Worm (Caenorhabditis elegans): ENCODE measurements around the gene nlp-43.
A peak's percentile ranks its signal among the peaks of the same experiment; 100 is the strongest.

The nlp-43 gene

ce11 chrIII:5077150-5077814, 35.1 kb downstream of the nlp-43 start, which contains the start of gene alh-1 (continued):
- no peak for TF ChIP-seq xbp-1 (tag; optimal IDR thresholded peaks at IDR 0.05)
- no peak for TF ChIP-seq alr-1 (tag; optimal IDR thresholded peaks at IDR 0.05; ENCODE audit: borderline replicate concordance)
- no peak for TF ChIP-seq ets-5 (GFP tag; IDR thresholded peaks at IDR 0.05)
- no peak for TF ChIP-seq tbx-2 (tag; optimal IDR thresholded peaks at IDR 0.05)
- TF ChIP-seq skn-1 (tag; optimal IDR thresholded peaks at IDR 0.05) = no peak
- TF ChIP-seq pqm-1 (tag; optimal IDR thresholded peaks at IDR 0.05) = no peak
- no peak for TF ChIP-seq pax-3 (tag; optimal IDR thresholded peaks at IDR 0.05)
- no peak for TF ChIP-seq zag-1 (tag; optimal IDR thresholded peaks at IDR 0.05)
- no peak for TF ChIP-seq nhr-90 (tag; optimal IDR thresholded peaks at IDR 0.05; ENCODE audit: poor library complexity)
- no peak for TF ChIP-seq swsn-7 (tag; optimal IDR thresholded peaks at IDR 0.05)
- no peak for TF ChIP-seq snpc-4 (tag; optimal IDR thresholded peaks at IDR 0.05)
- TF ChIP-seq vab-15 (tag; optimal IDR thresholded peaks at IDR 0.05) = no peak
- no peak for TF ChIP-seq nhr-47 (tag; optimal IDR thresholded peaks at IDR 0.05)
- TF ChIP-seq hlh-17 (GFP tag; optimal IDR thresholded peaks at IDR 0.05; ENCODE audit: borderline replicate concordance) = no peak
- TF ChIP-seq isw-1 (GFP tag; IDR thresholded peaks at IDR 0.05) = no peak
- TF ChIP-seq mef-2 (tag; optimal IDR thresholded peaks at IDR 0.05) = no peak
- no peak for TF ChIP-seq efl-3 (GFP tag; optimal IDR thresholded peaks at IDR 0.05)
- no peak for TF ChIP-seq ama-1 (optimal IDR thresholded peaks at IDR 0.05)
- peak; percentile 35 for TF ChIP-seq snu-23 (GFP tag; optimal IDR thresholded peaks at IDR 0.05)
- no peak for TF ChIP-seq ceh-8 (GFP tag; optimal IDR thresholded peaks at IDR 0.05)
- no peak for TF ChIP-seq grh-1 (GFP tag; IDR thresholded peaks at IDR 0.05)
- no peak for TF ChIP-seq fkh-10 (GFP tag; optimal IDR thresholded peaks at IDR 0.05)
- TF ChIP-seq nhr-77 (tag; optimal IDR thresholded peaks at IDR 0.05) = peak; percentile 2
- peak in 1 of 2 experiments; percentile 6 for TF ChIP-seq efl-1 (optimal IDR thresholded peaks at IDR 0.05)
- TF ChIP-seq efl-1 (GFP tag; optimal IDR thresholded peaks at IDR 0.05 in 1 of 2) = peak in 1 of 2 experiments; percentile 88
- no peak for TF ChIP-seq sup-37 (GFP tag; optimal IDR thresholded peaks at IDR 0.05)
- peak; percentile 43 for TF ChIP-seq nhr-71 (tag; optimal IDR thresholded peaks at IDR 0.05)
- TF ChIP-seq mep-1 (tag; optimal IDR thresholded peaks at IDR 0.05) = peak; percentile 21
- TF ChIP-seq F16B12.6 (tag; optimal IDR thresholded peaks at IDR 0.05) = no peak
- TF ChIP-seq C16A3.4 (tag; optimal IDR thresholded peaks at IDR 0.05) = no peak
- no peak for TF ChIP-seq unc-86 (tag; optimal IDR thresholded peaks at IDR 0.05)
- no peak for TF ChIP-seq sptf-1 (tag; optimal IDR thresholded peaks at IDR 0.05)
- no peak for TF ChIP-seq nhr-28 (tag; optimal IDR thresholded peaks at IDR 0.05)
- TF ChIP-seq mab-9 (GFP tag; IDR thresholded peaks at IDR 0.05) = no peak
- no peak for TF ChIP-seq fkh-4 (tag; optimal IDR thresholded peaks at IDR 0.05; ENCODE audit: borderline replicate concordance)
- TF ChIP-seq irx-1 (tag; optimal IDR thresholded peaks at IDR 0.05) = no peak
- no peak for TF ChIP-seq unc-98 (GFP tag; IDR thresholded peaks at IDR 0.05)
- no peak for TF ChIP-seq nhr-237 (tag; optimal IDR thresholded peaks at IDR 0.05)
- peak; percentile 57 for TF ChIP-seq nhr-85 (tag)
- TF ChIP-seq rnt-1 (tag; optimal IDR thresholded peaks at IDR 0.05) = no peak
- no peak for TF ChIP-seq fkh-8 (tag; optimal IDR thresholded peaks at IDR 0.05)
- TF ChIP-seq aly-2 (tag; optimal IDR thresholded peaks at IDR 0.05) = no peak
- TF ChIP-seq nhr-76 (tag; optimal IDR thresholded peaks at IDR 0.05) = no peak
- TF ChIP-seq lin-15B (tag; optimal IDR thresholded peaks at IDR 0.05) = no peak
- no peak for TF ChIP-seq C34B4.2 (tag; optimal IDR thresholded peaks at IDR 0.05)
- TF ChIP-seq ztf-11 (tag; optimal IDR thresholded peaks at IDR 0.05) = no peak
- peak; percentile 48 for TF ChIP-seq elt-2 (tag; optimal IDR thresholded peaks at IDR 0.05)
- TF ChIP-seq blmp-1 (tag; optimal IDR thresholded peaks at IDR 0.05) = peak; percentile 39
- TF ChIP-seq nhr-19 (GFP tag; conservative IDR thresholded peaks at IDR 0.05) = peak; percentile 49
- no peak for TF ChIP-seq lin-39 (tag; optimal IDR thresholded peaks at IDR 0.05)
- no peak for TF ChIP-seq egl-27 (tag; optimal IDR thresholded peaks at IDR 0.05)
- TF ChIP-seq ceh-90 (tag; optimal IDR thresholded peaks at IDR 0.05) = no peak
- peak in 1 of 2 experiments; percentile 4 for TF ChIP-seq lsy-2 (tag; optimal IDR thresholded peaks at IDR 0.05)
- TF ChIP-seq hlh-4 (tag; optimal IDR thresholded peaks at IDR 0.05) = no peak
